Worm (Caenorhabditis elegans): ENCODE measurements around the gene srh-247.

DNA sequence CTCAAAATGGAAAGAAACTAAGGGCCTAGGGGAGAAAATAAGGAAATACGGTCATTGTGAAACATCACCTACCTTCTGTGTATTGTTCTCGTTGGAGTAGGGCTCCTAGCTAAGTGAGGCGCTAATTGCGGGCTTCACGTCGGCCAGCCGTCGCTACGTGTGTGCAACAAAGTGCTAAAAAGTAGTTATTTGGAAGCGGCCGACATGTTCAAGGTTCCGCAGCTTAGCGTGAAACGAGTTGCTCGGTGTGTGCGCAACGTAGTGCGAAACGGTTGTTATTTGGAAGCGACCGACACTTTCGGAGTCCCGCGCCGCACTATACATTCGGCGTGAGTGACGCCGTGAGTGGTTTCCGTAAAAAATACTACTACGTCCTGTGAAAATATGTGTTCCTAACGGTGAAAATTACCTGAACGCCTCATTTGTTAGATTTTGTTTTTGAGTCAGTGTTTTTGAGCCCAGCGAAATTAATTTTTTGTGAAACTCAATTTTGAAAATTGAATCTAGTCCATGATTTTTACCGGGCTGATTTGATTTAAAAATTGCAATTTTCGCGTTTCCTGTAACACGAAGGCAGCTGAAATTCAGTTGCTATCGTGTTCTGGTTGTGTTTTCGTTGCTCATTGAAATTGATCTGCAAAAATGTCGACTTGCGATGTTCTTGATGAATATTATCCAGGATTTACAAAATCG lies 37.5 kb upstream of the srh-247 start, which contains the start of gene srw-129:
- TF ChIP-seq fkh-6 (tag; optimal IDR thresholded peaks at IDR 0.05), result no peak
- no peak for TF ChIP-seq ama-1 (optimal IDR thresholded peaks at IDR 0.05)
- no peak for TF ChIP-seq elt-4 (tag; optimal IDR thresholded peaks at IDR 0.05)
- no peak for TF ChIP-seq tbx-2 (tag; optimal IDR thresholded peaks at IDR 0.05)
- no peak for TF ChIP-seq ceh-18 (tag; optimal IDR thresholded peaks at IDR 0.05)
- TF ChIP-seq unc-55 (GFP tag; optimal IDR thresholded peaks at IDR 0.05), result no peak
- TF ChIP-seq rnt-1 (tag; optimal IDR thresholded peaks at IDR 0.05), result no peak
- TF ChIP-seq ceh-22 (tag; optimal IDR thresholded peaks at IDR 0.05), result no peak
- TF ChIP-seq nfya-1 (tag; optimal IDR thresholded peaks at IDR 0.05), result no peak
- no peak for TF ChIP-seq fkh-10 (GFP tag; optimal IDR thresholded peaks at IDR 0.05)
- no peak for TF ChIP-seq ceh-45 (GFP tag; IDR thresholded peaks at IDR 0.05)
- TF ChIP-seq nhr-11 (tag; optimal IDR thresholded peaks at IDR 0.05), result no peak
- TF ChIP-seq T23F11.4 (GFP tag; optimal IDR thresholded peaks at IDR 0.05), result no peak

Measured in whole organism, late embryonic.